Worm (Caenorhabditis elegans): Measurements from ENCODE around the gene F31F6.3.

ce11 chrX:14898205-14898604 lies 25.5 kb upstream of the F31F6.3 start, which contains the start of gene lips-8:
- TF ChIP-seq lin-13 (GFP tag; optimal IDR thresholded peaks at IDR 0.05) (no peak), aha-1 (tag; optimal IDR thresholded peaks at IDR 0.05) (no peak), aly-2 (tag; optimal IDR thresholded peaks at IDR 0.05) (no peak), nhr-28 (tag; optimal IDR thresholded peaks at IDR 0.05) (no peak), ceh-8 (GFP tag; optimal IDR thresholded peaks at IDR 0.05) (no peak), mdl-1 (tag; optimal IDR thresholded peaks at IDR 0.05) (no peak)

All from whole organism, L1 larva.